Worm (Caenorhabditis elegans) whole organism, late embryonic: Measurements from ENCODE around the gene K08E4.7.
A peak's percentile ranks its signal among the peaks of the same experiment; 100 is the strongest.

ENCODE experiments used
- C08G9.2 ChIP-seq: sonication (generic microtip); optimal IDR thresholded peaks from 2 replicates; lab custom pipeline; 2016; ENCODE audit warnings: mild to moderate bottlenecking, missing genetic modification characterization, moderate library complexity, missing compliant biosample characterization
- C38D4.7 ChIP-seq: fragments of 200-800 bp; sonication (Bioruptor generic); optimal IDR thresholded peaks from 2 replicates; lab custom pipeline; 2018; ENCODE audit warnings: mild to moderate bottlenecking, missing genetic modification characterization, moderate library complexity, missing compliant biosample characterization
- F13H6.1 ChIP-seq: sonication (generic microtip); optimal IDR thresholded peaks from 2 replicates; lab custom pipeline; 2016; ENCODE audit warnings: missing genetic modification characterization, missing compliant biosample characterization
- K02D7.2 ChIP-seq: sonication (generic microtip); optimal IDR thresholded peaks from 2 replicates; lab custom pipeline; 2017; ENCODE audit warnings: mild to moderate bottlenecking, missing genetic modification characterization, missing compliant biosample characterization
- Y22D7AL.16 ChIP-seq: sonication (generic microtip); optimal IDR thresholded peaks from 2 replicates; lab custom pipeline; 2016; ENCODE audit warnings: missing genetic modification characterization, missing compliant biosample characterization
- ama-1 ChIP-seq: fragments of 150-350 bp; optimal IDR thresholded peaks from 2 replicates; lab custom pipeline; 2014
- ceh-14 ChIP-seq: sonication (generic microtip); optimal IDR thresholded peaks from 2 replicates; lab custom pipeline; 2016; ENCODE audit warnings: missing genotype, missing genetic modification characterization, missing compliant biosample characterization
- ceh-18 ChIP-seq: sonication (generic microtip); optimal IDR thresholded peaks from 2 replicates; lab custom pipeline; 2016; ENCODE audit warnings: missing genetic modification characterization, missing compliant biosample characterization
- ceh-2 ChIP-seq: sonication (generic microtip); optimal IDR thresholded peaks from 2 replicates; lab custom pipeline; 2016; ENCODE audit warnings: missing genotype, missing genetic modification characterization, missing compliant biosample characterization
- ceh-22 ChIP-seq: sonication (generic microtip); optimal IDR thresholded peaks from 2 replicates; lab custom pipeline; 2017; ENCODE audit warnings: missing biosample characterization, missing genetic modification characterization
- ceh-24 ChIP-seq: sonication (generic microtip); optimal IDR thresholded peaks from 2 replicates; lab custom pipeline; 2016; ENCODE audit warnings: mild to moderate bottlenecking, missing genetic modification characterization, missing compliant biosample characterization
- ceh-30 ChIP-seq: fragments of 150-350 bp; optimal IDR thresholded peaks from 2 replicates; lab custom pipeline; 2014; ENCODE audit warnings: missing biosample characterization, missing genetic modification characterization
- ceh-31 ChIP-seq: sonication (generic microtip); optimal IDR thresholded peaks from 2 replicates; lab custom pipeline; 2016; ENCODE audit warnings: missing genetic modification characterization, missing compliant biosample characterization
- ceh-45 ChIP-seq: fragments of 200-800 bp; sonication (Bioruptor generic); IDR thresholded peaks from 2 replicates; pipeline ENCODE4 v1.3.6; 2022; ENCODE audit warnings: missing genetic modification reagents, missing genetic modification characterization, missing compliant biosample characterization
- ceh-6 ChIP-seq: fragments of 200-800 bp; sonication (Bioruptor generic); optimal IDR thresholded peaks from 2 replicates; lab custom pipeline; 2018; ENCODE audit warnings: mild to moderate bottlenecking, missing genetic modification characterization, missing compliant biosample characterization
- che-1 ChIP-seq: sonication (generic microtip); optimal IDR thresholded peaks from 2 replicates; lab custom pipeline; 2016; ENCODE audit warnings: mild to moderate bottlenecking, missing genetic modification characterization, missing compliant biosample characterization
- dmd-4 ChIP-seq: sonication (generic microtip); optimal IDR thresholded peaks from 2 replicates; lab custom pipeline; 2016; ENCODE audit warnings: borderline replicate concordance, missing genetic modification characterization, missing compliant biosample characterization
- dve-1 ChIP-seq: sonication (generic microtip); optimal IDR thresholded peaks from 2 replicates; lab custom pipeline; 2017; ENCODE audit warnings: antibody characterized with exemption, mild to moderate bottlenecking, missing genetic modification characterization, missing compliant biosample characterization
- elt-4 ChIP-seq: sonication (generic microtip); optimal IDR thresholded peaks from 2 replicates; lab custom pipeline; 2016; ENCODE audit warnings: missing genetic modification characterization, missing compliant biosample characterization
- ets-4 ChIP-seq: sonication (generic microtip); optimal IDR thresholded peaks from 2 replicates; lab custom pipeline; 2016; ENCODE audit warnings: missing genetic modification characterization, missing compliant biosample characterization
- eyg-1 ChIP-seq: sonication (generic microtip); optimal IDR thresholded peaks from 2 replicates; lab custom pipeline; 2016; ENCODE audit warnings: missing genotype, missing genetic modification characterization, missing compliant biosample characterization
- hlh-15 ChIP-seq: sonication (generic microtip); optimal IDR thresholded peaks from 2 replicates; lab custom pipeline; 2016; ENCODE audit warnings: missing genetic modification characterization, missing compliant biosample characterization
- lin-11 ChIP-seq: fragments of 200-800 bp; sonication (Bioruptor generic); optimal IDR thresholded peaks from 2 replicates; lab custom pipeline; 2018; ENCODE audit warnings: mild to moderate bottlenecking, missing genetic modification characterization, missing compliant biosample characterization
- madf-2 ChIP-seq: sonication (generic microtip); optimal IDR thresholded peaks from 2 replicates; lab custom pipeline; 2017; ENCODE audit warnings: missing genetic modification characterization, missing compliant biosample characterization
- nfya-1 ChIP-seq: sonication (generic microtip); optimal IDR thresholded peaks from 2 replicates; lab custom pipeline; 2017; ENCODE audit warnings: missing genetic modification characterization, mild to moderate bottlenecking, missing compliant biosample characterization, antibody characterized with exemption, moderate library complexity
- nhr-11 ChIP-seq: fragments of 150-350 bp; optimal IDR thresholded peaks from 2 replicates; lab custom pipeline; 2014; ENCODE audit warnings: missing biosample characterization, missing genetic modification characterization
- pag-3 ChIP-seq: sonication (generic microtip); optimal IDR thresholded peaks from 2 replicates; lab custom pipeline; 2016; ENCODE audit warnings: missing compliant biosample characterization, missing genetic modification characterization, borderline replicate concordance
- pros-1 ChIP-seq: fragments of 150-350 bp; optimal IDR thresholded peaks from 2 replicates; lab custom pipeline; 2014; ENCODE audit warnings: missing biosample characterization, missing genetic modification reagents, missing genetic modification characterization
- sox-2 ChIP-seq: fragments of 200-800 bp; sonication (Bioruptor generic); IDR thresholded peaks from 2 replicates; pipeline ENCODE4 v1.3.6; 2022; ENCODE audit warnings: missing genetic modification reagents, missing genetic modification characterization, missing compliant biosample characterization
- sox-4 ChIP-seq: sonication (generic microtip); optimal IDR thresholded peaks from 2 replicates; lab custom pipeline; 2017; ENCODE audit warnings: mild to moderate bottlenecking, missing genetic modification characterization, inconsistent platforms, missing compliant biosample characterization
- syd-9 ChIP-seq: sonication (generic microtip); optimal IDR thresholded peaks from 2 replicates; lab custom pipeline; 2016; ENCODE audit warnings: mild to moderate bottlenecking, missing genetic modification characterization, moderate library complexity, missing compliant biosample characterization
- tbx-2 ChIP-seq: sonication (generic microtip); optimal IDR thresholded peaks from 2 replicates; lab custom pipeline; 2016; ENCODE audit warnings: missing genetic modification characterization, missing compliant biosample characterization
- tbx-7 ChIP-seq: sonication (generic microtip); optimal IDR thresholded peaks from 2 replicates; lab custom pipeline; 2016; ENCODE audit warnings: missing genotype, missing genetic modification characterization, missing compliant biosample characterization
- ttx-3 ChIP-seq: sonication (generic microtip); optimal IDR thresholded peaks from 2 replicates; lab custom pipeline; 2016; ENCODE audit warnings: missing genetic modification reagents, missing genetic modification characterization, missing compliant biosample characterization
- unc-42 ChIP-seq: sonication (generic microtip); optimal IDR thresholded peaks from 2 replicates; lab custom pipeline; 2016; ENCODE audit warnings: missing genotype, missing genetic modification characterization, missing compliant biosample characterization
- unc-55 ChIP-seq: sonication (generic microtip); optimal IDR thresholded peaks from 2 replicates; lab custom pipeline; 2017; ENCODE audit warnings: missing biosample characterization, missing genetic modification reagents, missing genetic modification characterization

The K08E4.7 gene

DNA sequence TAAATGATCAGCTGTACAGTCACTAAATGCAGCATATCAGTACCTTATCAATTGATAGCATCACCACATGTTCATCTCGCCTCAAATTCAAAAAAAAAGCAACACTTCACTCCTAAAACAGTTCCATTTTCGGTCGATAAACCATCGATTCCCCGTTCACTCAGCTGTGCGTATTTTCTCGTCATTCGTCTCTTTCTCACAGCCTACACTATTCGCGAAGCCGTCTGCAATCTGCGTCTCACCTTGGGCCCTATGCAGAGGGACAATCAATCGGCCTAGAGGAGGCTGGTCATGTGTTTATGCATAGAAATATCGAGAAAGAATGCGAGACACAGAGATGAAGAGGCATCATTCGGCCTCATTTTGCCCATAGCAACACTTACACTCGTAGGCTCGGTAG, 43.2 kb upstream of the K08E4.7 start (continued):
- peak; percentile 64 for TF ChIP-seq ceh-2 (tag; lab: Kevin White, UChicago)
- no peak for TF ChIP-seq dmd-4
- TF ChIP-seq ttx-3 (tag; lab: Kevin White, UChicago) = no peak
- peak; percentile 64 for TF ChIP-seq tbx-2
- no peak for TF ChIP-seq lin-11 (tag; lab: Kevin White, UChicago)
- no peak for TF ChIP-seq C38D4.7
- TF ChIP-seq ceh-22 (tag; lab: Kevin White, UChicago) = peak; percentile 81
- TF ChIP-seq C08G9.2 (tag; lab: Kevin White, UChicago) = no peak
- no peak for TF ChIP-seq sox-2 (GFP tag; lab: Robert Waterston, UW)
- peak; percentile 45 for TF ChIP-seq madf-2 (tag; lab: Kevin White, UChicago)
- peak; percentile 3 for TF ChIP-seq F13H6.1 (tag; lab: Kevin White, UChicago)
- TF ChIP-seq ceh-31 = peak; percentile 75
- TF ChIP-seq nfya-1 (tag; lab: Kevin White, UChicago) = peak; percentile 84
- TF ChIP-seq ceh-14 = no peak
- TF ChIP-seq unc-42 = peak; percentile 20
- no peak for TF ChIP-seq syd-9 (tag; lab: Kevin White, UChicago)

DNA sequence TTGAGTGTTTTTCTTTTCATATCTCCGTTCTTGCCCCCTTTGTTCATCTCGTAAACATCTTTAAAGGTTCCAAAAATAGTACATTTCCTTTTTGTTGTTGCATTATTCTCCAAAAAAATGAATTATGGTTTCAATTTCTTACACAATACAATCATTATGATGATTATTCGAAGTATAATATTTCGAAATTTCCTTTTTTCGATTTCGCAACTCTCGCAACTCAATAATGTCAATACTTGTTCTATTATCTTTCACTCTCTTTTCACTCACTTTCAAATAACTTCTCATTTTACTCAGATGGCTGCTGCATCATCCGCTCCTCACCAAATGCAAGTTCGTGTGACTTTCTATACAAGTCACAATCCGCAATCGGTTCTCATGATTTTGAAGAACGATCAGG, 41.6 kb upstream of the K08E4.7 start, which contains the start of gene sqst-1:
Gene sqst-1, plus strand, starts transcription at position 298 of the 400 bp plus-strand sequence.
- TF ChIP-seq sox-2 (GFP tag; lab: Robert Waterston, UW) (no peak), madf-2 (tag; lab: Kevin White, UChicago) (no peak), elt-4 (tag; lab: Kevin White, UChicago) (no peak), ceh-18 (no peak), dmd-4 (no peak), hlh-15 (tag; lab: Kevin White, UChicago) (no peak), ceh-24 (tag; lab: Kevin White, UChicago) (no peak), C08G9.2 (tag; lab: Kevin White, UChicago) (no peak), syd-9 (tag; lab: Kevin White, UChicago) (no peak), pros-1 (no peak), C38D4.7 (no peak), tbx-7 (tag; lab: Kevin White, UChicago) (no peak), dve-1 (tag; lab: Kevin White, UChicago) (no peak), sox-4 (no peak)
- TF ChIP-seq, all 69 proteins: peak for 0

DNA sequence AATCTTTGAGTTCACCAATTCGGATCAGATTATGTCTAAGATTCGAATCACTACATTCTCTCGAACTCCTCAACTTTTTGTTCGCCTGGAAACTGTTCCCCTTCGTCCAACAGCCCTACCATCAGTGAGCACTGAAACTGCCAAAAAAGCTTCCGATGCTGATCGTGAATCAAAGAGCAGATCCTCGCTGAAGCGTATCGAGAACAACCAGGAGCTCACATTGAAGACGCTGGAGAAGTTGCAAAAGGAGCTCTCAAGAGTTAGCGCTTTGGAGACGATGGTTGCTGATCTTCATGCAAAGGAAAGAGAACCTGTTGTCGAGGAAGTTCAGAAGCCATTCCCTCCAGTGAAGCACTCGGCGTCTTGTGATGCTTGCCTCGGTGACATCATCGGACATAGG, 40.8 kb upstream of the K08E4.7 start:
- TF ChIP-seq ceh-30 = no peak
- no peak for TF ChIP-seq ets-4
- no peak for TF ChIP-seq nhr-11 (tag; lab: Kevin White, UChicago)
- TF ChIP-seq ceh-14 = no peak
- no peak for TF ChIP-seq Y22D7AL.16 (tag; lab: Kevin White, UChicago)

DNA sequence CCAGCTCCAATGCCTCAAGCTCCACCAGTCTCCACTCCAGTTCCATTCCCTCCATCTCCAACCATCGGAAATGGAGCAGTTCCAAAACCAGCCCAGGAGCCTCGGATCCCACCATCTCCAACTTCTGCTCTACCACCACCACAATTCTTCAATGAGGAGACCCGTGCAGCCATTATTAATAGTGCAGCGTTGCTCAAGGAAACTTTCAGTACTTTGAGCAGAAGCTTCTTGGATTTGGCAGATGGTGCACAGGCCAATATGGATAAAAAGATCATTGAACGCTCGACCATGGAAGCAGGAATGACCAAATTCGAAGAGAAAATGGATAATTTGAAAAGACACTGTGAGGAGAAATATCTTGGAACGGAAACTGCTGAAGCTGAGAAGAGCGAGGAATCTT, 40.2 kb upstream of the K08E4.7 start:
- TF ChIP-seq ceh-31 = no peak
- no peak for TF ChIP-seq eyg-1 (tag; lab: Kevin White, UChicago)
- TF ChIP-seq K02D7.2 (tag; lab: Kevin White, UChicago) = no peak
- no peak for TF ChIP-seq nfya-1 (tag; lab: Kevin White, UChicago)
- TF ChIP-seq che-1 = no peak
- TF ChIP-seq unc-55 (GFP tag; lab: Kevin White, UChicago) = no peak
- no peak for TF ChIP-seq ceh-45 (GFP tag; lab: Robert Waterston, UW)
- TF ChIP-seq pag-3 (tag; lab: Kevin White, UChicago) = no peak
- TF ChIP-seq dve-1 (tag; lab: Kevin White, UChicago) = no peak
- no peak for TF ChIP-seq ceh-6 (GFP tag; lab: Kevin White, UChicago)

DNA sequence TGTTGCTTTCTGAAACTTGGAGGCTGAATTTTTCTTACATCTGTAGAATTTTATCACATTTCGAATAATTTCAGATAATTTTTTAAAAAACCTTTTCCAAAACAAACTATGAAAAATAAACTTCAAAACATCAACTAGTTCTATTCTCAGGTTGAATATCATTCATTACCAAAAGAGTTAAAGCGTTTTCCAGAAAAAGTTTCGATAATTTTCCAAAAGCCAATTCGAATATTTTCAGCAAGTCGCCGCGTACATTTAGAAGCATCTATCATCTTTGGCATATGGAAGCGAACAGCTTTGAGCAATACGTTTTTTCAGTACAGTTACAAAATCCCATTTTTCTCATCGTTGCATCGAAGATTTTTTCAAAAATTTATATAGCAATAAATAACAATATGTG, 38.7 kb upstream of the K08E4.7 start:
- no peak for TF ChIP-seq ceh-31
- peak; percentile 60 for TF ChIP-seq ama-1
- TF ChIP-seq, all 69 proteins: peak for 1
